Fruit fly (Drosophila melanogaster) whole organism, embryonic: ENCODE measurements around the gene Rad23.

Experiments used
- Atf-2 ChIP-seq: fragments of 200-800 bp; sonication (Bioruptor generic); optimal IDR thresholded peaks from 2 replicates; lab custom pipeline; 2016; ENCODE audit warnings: missing biosample characterization, missing genetic modification characterization
- Atf6 ChIP-seq: fragments of 200-800 bp; sonication (Bioruptor generic); IDR thresholded peaks from 2 replicates; pipeline ENCODE4 v1.3.6; 2022; ENCODE audit warnings: missing biosample characterization, missing genetic modification characterization
- Awh ChIP-seq: fragments of 200-800 bp; sonication (Bioruptor generic); IDR thresholded peaks from 2 replicates; pipeline ENCODE4, ENCODE4 v1.3.6; 2022; ENCODE audit warnings: missing biosample characterization, missing genetic modification characterization
- Bdp1 ChIP-seq: fragments of 200-800 bp; sonication (Bioruptor generic); optimal IDR thresholded peaks from 3 replicates; lab custom pipeline; 2016; ENCODE audit warnings: missing biosample characterization, missing genetic modification characterization
- CG11093 ChIP-seq: fragments of 200-800 bp; sonication (Bioruptor generic); IDR thresholded peaks from 3 replicates; pipeline ENCODE4 v1.3.6; 2022; ENCODE audit warnings: missing biosample characterization, missing genetic modification characterization
- CG11398 ChIP-seq: fragments of 200-800 bp; sonication (Bioruptor generic); optimal IDR thresholded peaks from 2 replicates; lab custom pipeline; 2016; ENCODE audit warnings: missing biosample characterization, missing genetic modification characterization
- CG12071 ChIP-seq: fragments of 200-800 bp; sonication (Bioruptor generic); optimal IDR thresholded peaks from 3 replicates; lab custom pipeline; 2018; ENCODE audit warnings: missing biosample characterization, mild to moderate bottlenecking, missing genetic modification characterization
- CG12104 ChIP-seq: fragments of 200-800 bp; sonication (Bioruptor generic); optimal IDR thresholded peaks from 3 replicates; lab custom pipeline; 2016; ENCODE audit warnings: missing biosample characterization, missing genetic modification characterization
- CG12744 ChIP-seq: fragments of 200-800 bp; sonication (Bioruptor generic); optimal IDR thresholded peaks from 2 replicates; lab custom pipeline; 2016; ENCODE audit warnings: missing biosample characterization, missing genetic modification characterization
- CG13287 ChIP-seq: fragments of 200-800 bp; sonication (Bioruptor generic); IDR thresholded peaks from 2 replicates; pipeline ENCODE4 v1.3.6; 2022; ENCODE audit warnings: missing biosample characterization, missing genetic modification characterization; ENCODE audit not compliant: partially characterized antibody
- CG14014 ChIP-seq: fragments of 200-800 bp; sonication (Bioruptor generic); IDR thresholded peaks from 2 replicates; pipeline ENCODE4 v1.3.6; 2022; ENCODE audit warnings: missing biosample characterization, missing genetic modification characterization
- CG16779 ChIP-seq: fragments of 200-800 bp; sonication (Bioruptor generic); IDR thresholded peaks from 2 replicates; pipeline ENCODE4 v1.3.6; 2022; ENCODE audit warnings: missing biosample characterization, missing genetic modification characterization
- CG17359 ChIP-seq: fragments of 200-800 bp; sonication (Bioruptor generic); optimal IDR thresholded peaks from 3 replicates; lab custom pipeline; 2018; ENCODE audit warnings: missing biosample characterization, mild to moderate bottlenecking, missing genetic modification characterization, moderate library complexity
- CG18764 ChIP-seq: fragments of 200-800 bp; sonication (Bioruptor generic); optimal IDR thresholded peaks from 3 replicates; lab custom pipeline; 2016; ENCODE audit warnings: missing biosample characterization, missing genetic modification characterization
- CG2116 ChIP-seq: fragments of 200-800 bp; sonication (Bioruptor generic); optimal IDR thresholded peaks from 3 replicates; lab custom pipeline; 2018; ENCODE audit warnings: missing biosample characterization, mild to moderate bottlenecking, missing genetic modification characterization
- CG31224 ChIP-seq: fragments of 200-800 bp; sonication (Bioruptor generic); IDR thresholded peaks from 2 replicates; pipeline ENCODE4 v1.3.6; 2022; ENCODE audit warnings: missing biosample characterization, missing genetic modification characterization
- CG31441 ChIP-seq: fragments of 200-800 bp; sonication (Bioruptor generic); IDR thresholded peaks from 2 replicates; pipeline ENCODE4 v1.3.6; 2022; ENCODE audit warnings: missing biosample characterization, missing genetic modification characterization
- CG3163 ChIP-seq: fragments of 200-800 bp; sonication (Bioruptor generic); optimal IDR thresholded peaks from 3 replicates; lab custom pipeline; 2016; ENCODE audit warnings: missing biosample characterization, missing genetic modification characterization
- CG32772 ChIP-seq: fragments of 200-800 bp; sonication (Bioruptor generic); IDR thresholded peaks from 2 replicates; pipeline ENCODE4 v1.3.6; 2022; ENCODE audit warnings: missing biosample characterization, missing genetic modification characterization
- CG3407 ChIP-seq: fragments of 200-800 bp; sonication (Bioruptor generic); optimal IDR thresholded peaks from 2 replicates; lab custom pipeline; 2018; ENCODE audit warnings: missing biosample characterization, mild to moderate bottlenecking, missing genetic modification characterization
- CG3847 ChIP-seq: fragments of 200-800 bp; sonication (Bioruptor generic); IDR thresholded peaks from 2 replicates; pipeline ENCODE4 v1.3.6; 2022; ENCODE audit warnings: missing biosample characterization, missing genetic modification characterization
- CG4707 ChIP-seq: fragments of 200-800 bp; sonication (Bioruptor generic); optimal IDR thresholded peaks from 2 replicates; lab custom pipeline; 2018; ENCODE audit warnings: missing biosample characterization, mild to moderate bottlenecking, missing genetic modification characterization, moderate library complexity
- CG4820 ChIP-seq: fragments of 200-800 bp; sonication (Bioruptor generic); optimal IDR thresholded peaks from 3 replicates; lab custom pipeline; 2016; ENCODE audit warnings: missing biosample characterization, missing genetic modification characterization
- CG6765 ChIP-seq: fragments of 200-800 bp; sonication (Bioruptor generic); optimal IDR thresholded peaks from 3 replicates; lab custom pipeline; 2017; ENCODE audit warnings: missing biosample characterization, mild to moderate bottlenecking, missing genetic modification characterization
- CG8290 ChIP-seq, 3 experiments: fragments of 200-800 bp; sonication (Bioruptor generic); optimal IDR thresholded peaks; 2 replicates each; lab custom pipeline; 2016 to 2019; ENCODE audit warnings: missing biosample characterization in 3 of 3, missing genetic modification characterization in 3 of 3, mild to moderate bottlenecking in 2 of 3, moderate library complexity in 1 of 3
- CG8359 ChIP-seq: fragments of 200-800 bp; sonication (Bioruptor generic); optimal IDR thresholded peaks from 2 replicates; lab custom pipeline; 2017; ENCODE audit warnings: missing biosample characterization, mild to moderate bottlenecking, missing genetic modification characterization, borderline replicate concordance
- CG9727 ChIP-seq: fragments of 200-800 bp; sonication (Bioruptor generic); optimal IDR thresholded peaks from 3 replicates; lab custom pipeline; 2017; ENCODE audit warnings: missing biosample characterization, mild to moderate bottlenecking, missing genetic modification characterization
- CG9797 ChIP-seq: fragments of 200-800 bp; sonication (Bioruptor generic); optimal IDR thresholded peaks from 3 replicates; lab custom pipeline; 2018; ENCODE audit warnings: missing biosample characterization, mild to moderate bottlenecking, missing genetic modification characterization
- Gug ChIP-seq: fragments of 200-800 bp; sonication (Bioruptor generic); IDR thresholded peaks from 4 replicates; pipeline ENCODE4 v1.3.6; 2022; ENCODE audit warnings: missing biosample characterization, missing genetic modification characterization
- HLHmδ ChIP-seq: fragments of 200-800 bp; sonication (Bioruptor generic); optimal IDR thresholded peaks from 2 replicates; lab custom pipeline; 2018; ENCODE audit warnings: missing biosample characterization, mild to moderate bottlenecking, missing genetic modification characterization, moderate library complexity
- Hand ChIP-seq: fragments of 200-800 bp; sonication (Bioruptor generic); optimal IDR thresholded peaks from 2 replicates; lab custom pipeline; 2017; ENCODE audit warnings: mild to moderate bottlenecking, missing biosample characterization, missing genetic modification reagents, missing genetic modification characterization
- Hey ChIP-seq: fragments of 200-800 bp; sonication (Bioruptor generic); optimal IDR thresholded peaks from 3 replicates; lab custom pipeline; 2018; ENCODE audit warnings: missing biosample characterization, mild to moderate bottlenecking, missing genetic modification characterization
- MBD-R2 ChIP-seq: fragments of 200-800 bp; sonication (Bioruptor generic); IDR thresholded peaks from 2 replicates; pipeline ENCODE4 v1.3.6; 2022; ENCODE audit warnings: missing biosample characterization, missing genetic modification characterization
- Med ChIP-seq: fragments of 200-800 bp; sonication (Bioruptor generic); peaks from one replicate; lab custom pipeline; 2016; ENCODE audit warnings: missing biosample characterization, missing genetic modification characterization, mild to moderate bottlenecking, inconsistent platforms, moderate library complexity
- PHDP ChIP-seq: fragments of 200-800 bp; sonication (Bioruptor generic); optimal IDR thresholded peaks from 3 replicates; lab custom pipeline; 2018; ENCODE audit warnings: missing biosample characterization, mild to moderate bottlenecking, missing genetic modification characterization, moderate library complexity
- Pdp1 ChIP-seq, 2 experiments: fragments of 200-800 bp; sonication (Bioruptor generic); optimal IDR thresholded peaks; 3 replicates each; lab custom pipeline; 2016; ENCODE audit warnings: missing biosample characterization in 2 of 2, missing genetic modification characterization in 2 of 2, mild to moderate bottlenecking in 1 of 2, moderate library complexity in 1 of 2
- Poxn ChIP-seq: fragments of 200-800 bp; sonication (Bioruptor generic); IDR thresholded peaks from 2 replicates; pipeline ENCODE4 v1.3.6; 2022; ENCODE audit warnings: missing biosample characterization, missing genetic modification characterization
- Side ChIP-seq: fragments of 200-800 bp; sonication (Bioruptor generic); optimal IDR thresholded peaks from 2 replicates; lab custom pipeline; 2016; ENCODE audit warnings: missing biosample characterization, missing genetic modification characterization
- bsh ChIP-seq, 2 experiments: fragments of 200-800 bp; sonication (Bioruptor generic); optimal IDR thresholded peaks; 2 replicates each; lab custom pipeline; 2017 to 2018; ENCODE audit warnings: mild to moderate bottlenecking in 2 of 2, missing biosample characterization in 2 of 2, missing genetic modification characterization in 2 of 2, moderate library complexity in 1 of 2
- chm ChIP-seq: fragments of 200-800 bp; sonication (Bioruptor generic); IDR thresholded peaks from 2 replicates; pipeline ENCODE4 v1.3.6; 2022; ENCODE audit warnings: missing biosample characterization, missing genetic modification characterization
- dmrt99B ChIP-seq: fragments of 200-800 bp; sonication (Bioruptor generic); optimal IDR thresholded peaks from 2 replicates; lab custom pipeline; 2018; ENCODE audit warnings: missing biosample characterization, mild to moderate bottlenecking, missing genetic modification characterization, moderate library complexity
- fd102C ChIP-seq: fragments of 200-800 bp; sonication (Bioruptor generic); optimal IDR thresholded peaks from 2 replicates; lab custom pipeline; 2018; ENCODE audit warnings: missing biosample characterization, mild to moderate bottlenecking, missing genetic modification characterization, moderate library complexity
- fd64A ChIP-seq: fragments of 200-800 bp; sonication (Bioruptor generic); optimal IDR thresholded peaks from 3 replicates; lab custom pipeline; 2018; ENCODE audit warnings: missing biosample characterization, mild to moderate bottlenecking, missing genetic modification characterization
- gsb-n ChIP-seq: fragments of 200-800 bp; sonication (Bioruptor generic); optimal IDR thresholded peaks from 3 replicates; lab custom pipeline; 2018; ENCODE audit warnings: missing biosample characterization, mild to moderate bottlenecking, missing genetic modification characterization
- gt ChIP-seq: fragments of 200-800 bp; sonication (Bioruptor generic); IDR thresholded peaks from 2 replicates; pipeline ENCODE4 v1.3.6; 2022; ENCODE audit warnings: missing biosample characterization, missing genetic modification characterization
- pan ChIP-seq, 4 experiments: fragments of >200 bp in 3 of 4; fragments of 200-800 bp in 1 of 4; sonication (Bioruptor generic) in 1 of 4; optimal IDR thresholded peaks in 3 of 4; IDR thresholded peaks in 1 of 4; 2 replicates each; pipeline versions ENCODE4 v1.3.6 to Lab custom; 2017 to 2022; ENCODE audit warnings: missing biosample characterization in 2 of 4, missing genetic modification characterization in 2 of 4, mixed read lengths in 1 of 4
- pnt ChIP-seq: fragments of 200-800 bp; sonication (Bioruptor generic); optimal IDR thresholded peaks from 3 replicates; lab custom pipeline; 2016; ENCODE audit warnings: missing biosample characterization, missing genetic modification characterization
- row ChIP-seq: fragments of 200-800 bp; sonication (Bioruptor generic); IDR thresholded peaks from 3 replicates; pipeline ENCODE4 v1.3.6; 2022; ENCODE audit warnings: missing biosample characterization, missing genetic modification characterization
- sima ChIP-seq: fragments of 200-800 bp; sonication (Bioruptor generic); optimal IDR thresholded peaks from 2 replicates; lab custom pipeline; 2016; ENCODE audit warnings: missing biosample characterization, missing genetic modification characterization
- stc ChIP-seq: fragments of 200-800 bp; sonication (Bioruptor generic); IDR thresholded peaks from 2 replicates; pipeline ENCODE4 v1.3.6; 2022; ENCODE audit warnings: missing biosample characterization, missing genetic modification characterization

Gene Rad23

dm6 chr4:314672-315266, 6.9 kb downstream of the Rad23 start, which contains the start of gene Rnf11:
Gene Rnf11, plus strand, starts transcription at chr4:314923.
- TF ChIP-seq Gug: no peak
- TF ChIP-seq CG16779 (GFP tag; lab: Robert Waterston, UW): no peak
- TF ChIP-seq pnt (GFP tag; lab: Kevin White, UChicago): no peak
- TF ChIP-seq CG32772: no peak
- peak; percentile 11 for TF ChIP-seq CG4820 (GFP tag; lab: Kevin White, UChicago)
- no peak for TF ChIP-seq Hey (tag; lab: Kevin White, UChicago)
- no peak for TF ChIP-seq CG31441 (GFP tag; lab: Robert Waterston, UW)
- TF ChIP-seq CG3163 (GFP tag; lab: Kevin White, UChicago): no peak
- no peak for TF ChIP-seq CG9797
- no peak for TF ChIP-seq Atf6 (GFP tag; lab: Robert Waterston, UW)
- peak in 1 of 2 experiments; percentile 83 for TF ChIP-seq Pdp1 (GFP tag; optimal IDR thresholded peaks at IDR 0.05; lab: Kevin White, UChicago)
- no peak for TF ChIP-seq CG8359 (GFP tag; lab: Kevin White, UChicago)
- TF ChIP-seq dmrt99B: no peak
- peak; percentile 26; the same call in 1 of the 2 replicates for TF ChIP-seq MBD-R2 (GFP tag; lab: Robert Waterston, UW)
- TF ChIP-seq gt: no peak
- no peak for TF ChIP-seq CG17359 (tag; lab: Kevin White, UChicago)
- TF ChIP-seq Atf-2 (GFP tag; lab: Kevin White, UChicago): no peak
- no peak for TF ChIP-seq Hand (GFP tag; lab: Kevin White, UChicago)
- no peak for TF ChIP-seq pan (optimal IDR thresholded peaks at IDR 0.05; lab: Kevin White, UChicago)
- peak in 1 of 2 experiments; percentile 9 for TF ChIP-seq pan (GFP tag; optimal IDR thresholded peaks at IDR 0.05 in 1 of 2, IDR thresholded peaks at IDR 0.05 in 1 of 2)
- TF ChIP-seq CG11093 (GFP tag; lab: Robert Waterston, UW): no peak
- TF ChIP-seq CG31224 (GFP tag; lab: Robert Waterston, UW): no peak
- TF ChIP-seq sima (GFP tag; lab: Kevin White, UChicago): no peak
- TF ChIP-seq Awh (GFP tag; lab: Robert Waterston, UW): no peak
- TF ChIP-seq CG6765 (GFP tag; lab: Kevin White, UChicago): no peak
- TF ChIP-seq Side (GFP tag; lab: Kevin White, UChicago): no peak
- TF ChIP-seq CG3847: no peak
- no peak for TF ChIP-seq CG12744 (GFP tag; lab: Kevin White, UChicago)
- TF ChIP-seq fd64A (GFP tag; lab: Kevin White, UChicago): no peak
- TF ChIP-seq CG12071 (GFP tag; lab: Kevin White, UChicago): no peak
- no peak for TF ChIP-seq CG14014 (GFP tag; lab: Robert Waterston, UW)
- no peak for TF ChIP-seq gsb-n
- no peak for TF ChIP-seq HLHmδ (GFP tag; lab: Kevin White, UChicago)
- no peak for TF ChIP-seq CG12104 (GFP tag; lab: Kevin White, UChicago)
- no peak for TF ChIP-seq chm (GFP tag; lab: Robert Waterston, UW)
- TF ChIP-seq CG8290 (GFP tag; optimal IDR thresholded peaks at IDR 0.05; lab: Kevin White, UChicago): peak; percentile 45
- TF ChIP-seq CG8290 (tag; optimal IDR thresholded peaks at IDR 0.05; lab: Kevin White, UChicago): peak in 1 of 2 experiments; percentile 66
- TF ChIP-seq CG4707 (GFP tag; lab: Kevin White, UChicago): no peak
- TF ChIP-seq stc (GFP tag; lab: Robert Waterston, UW): no peak
- no peak for TF ChIP-seq Poxn (GFP tag; lab: Robert Waterston, UW)
- TF ChIP-seq CG11398: no peak
- TF ChIP-seq CG2116 (GFP tag; lab: Kevin White, UChicago): peak; percentile 50
- no peak for TF ChIP-seq CG9727 (GFP tag; lab: Kevin White, UChicago)
- TF ChIP-seq CG13287 (GFP tag; lab: Robert Waterston, UW): no peak
- TF ChIP-seq CG18764: no peak
- TF ChIP-seq fd102C (GFP tag; lab: Kevin White, UChicago): no peak
- peak; percentile 85 for TF ChIP-seq row (GFP tag; lab: Robert Waterston, UW)
- no peak for TF ChIP-seq PHDP (tag; lab: Kevin White, UChicago)
- no peak for TF ChIP-seq Bdp1 (GFP tag; lab: Kevin White, UChicago)
- TF ChIP-seq Med: peak; percentile 17
- peak in 1 of 2 experiments; percentile 18 for TF ChIP-seq bsh (GFP tag; optimal IDR thresholded peaks at IDR 0.05; lab: Kevin White, UChicago)
- TF ChIP-seq CG3407 (GFP tag; lab: Kevin White, UChicago): no peak
